Worm (Caenorhabditis elegans): ENCODE measurements around the gene psf-1.

psf-1 gene

DNA sequence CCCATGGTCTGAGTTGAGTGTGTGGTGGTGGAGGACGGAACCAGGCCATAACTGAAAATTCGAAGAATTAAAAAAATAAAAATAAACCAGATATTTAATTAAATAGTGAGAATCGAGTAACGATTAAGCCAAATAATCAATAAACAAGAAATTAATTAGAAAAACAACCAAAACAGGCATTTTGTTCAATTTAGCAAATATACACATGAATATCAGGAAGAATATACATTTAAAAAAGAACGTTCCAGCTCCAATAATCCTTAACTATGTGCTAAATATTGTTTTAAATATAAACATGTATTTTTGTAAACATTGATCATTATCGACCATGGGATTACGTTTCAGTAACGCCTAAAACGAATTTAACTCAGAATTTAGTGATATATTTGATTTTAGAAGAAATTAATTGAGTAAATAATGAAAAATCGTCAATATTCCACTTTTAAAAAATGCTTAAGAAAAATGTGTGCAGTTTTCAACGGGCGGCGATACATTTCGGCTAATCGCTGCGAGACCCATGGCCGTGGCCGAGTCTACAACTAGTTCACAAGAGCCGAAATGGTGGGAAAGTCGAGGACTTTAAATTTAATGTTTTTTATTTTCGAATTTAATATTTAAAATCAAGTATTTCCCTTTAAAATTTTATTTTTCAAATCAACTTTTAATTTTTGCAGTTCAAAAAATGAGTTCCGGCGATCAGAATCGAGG, at the start of gene psf-1, which contains the start of gene R53.4:
Gene psf-1 (plus strand): TSS at position 675 of the 708 bp plus-strand sequence.
Gene R53.4 (minus strand): TSS at position 51 of the 708 bp plus-strand sequence.
- TF ChIP-seq aly-2 (tag; optimal IDR thresholded peaks at IDR 0.05) (no peak), lsy-2 (tag; optimal IDR thresholded peaks at IDR 0.05) (peak; percentile 47 to 87), F13H6.1 (tag; optimal IDR thresholded peaks at IDR 0.05) (peak; percentile 31), sma-3 (GFP tag; optimal IDR thresholded peaks at IDR 0.05) (peak; percentile 41), lin-11 (tag; optimal IDR thresholded peaks at IDR 0.05) (peak; percentile 54), nhr-129 (tag; optimal IDR thresholded peaks at IDR 0.05) (peak; percentile 39), C34F6.9 (tag; optimal IDR thresholded peaks at IDR 0.05) (peak; percentile 82), nhr-6 (tag; optimal IDR thresholded peaks at IDR 0.05) (no peak), sma-9 (GFP tag; optimal IDR thresholded peaks at IDR 0.05) (peak; percentile 68), sma-9 (tag; optimal IDR thresholded peaks at IDR 0.05) (no peak), mbf-1 (tag; optimal IDR thresholded peaks at IDR 0.05) (no peak), nhr-25 (tag; optimal IDR thresholded peaks at IDR 0.05) (no peak), unc-55 (GFP tag; optimal IDR thresholded peaks at IDR 0.05) (peak; percentile 88), blmp-1 (tag; optimal IDR thresholded peaks at IDR 0.05; ENCODE audit: insufficient read depth) (peak; percentile 13), nhr-21 (tag; optimal IDR thresholded peaks at IDR 0.05) (peak; percentile 34), mdl-1 (tag; optimal IDR thresholded peaks at IDR 0.05) (no peak), nhr-10 (tag; optimal IDR thresholded peaks at IDR 0.05) (no peak), lin-13 (GFP tag; optimal IDR thresholded peaks at IDR 0.05) (peak; percentile 22), crh-2 (tag; optimal IDR thresholded peaks at IDR 0.05) (peak; percentile 69), ztf-11 (tag; optimal IDR thresholded peaks at IDR 0.05) (no peak), gmeb-1 (tag; optimal IDR thresholded peaks at IDR 0.05) (peak; percentile 70)

- TF ChIP-seq nhr-237 (tag; optimal IDR thresholded peaks at IDR 0.05), result no peak
Observed at ce11 chrII:9920468-9920867, 48.0 kb upstream of the psf-1 start, which contains the start of gene pho-10. Gene pho-10 (minus strand): TSS chrII:9920568.

DNA sequence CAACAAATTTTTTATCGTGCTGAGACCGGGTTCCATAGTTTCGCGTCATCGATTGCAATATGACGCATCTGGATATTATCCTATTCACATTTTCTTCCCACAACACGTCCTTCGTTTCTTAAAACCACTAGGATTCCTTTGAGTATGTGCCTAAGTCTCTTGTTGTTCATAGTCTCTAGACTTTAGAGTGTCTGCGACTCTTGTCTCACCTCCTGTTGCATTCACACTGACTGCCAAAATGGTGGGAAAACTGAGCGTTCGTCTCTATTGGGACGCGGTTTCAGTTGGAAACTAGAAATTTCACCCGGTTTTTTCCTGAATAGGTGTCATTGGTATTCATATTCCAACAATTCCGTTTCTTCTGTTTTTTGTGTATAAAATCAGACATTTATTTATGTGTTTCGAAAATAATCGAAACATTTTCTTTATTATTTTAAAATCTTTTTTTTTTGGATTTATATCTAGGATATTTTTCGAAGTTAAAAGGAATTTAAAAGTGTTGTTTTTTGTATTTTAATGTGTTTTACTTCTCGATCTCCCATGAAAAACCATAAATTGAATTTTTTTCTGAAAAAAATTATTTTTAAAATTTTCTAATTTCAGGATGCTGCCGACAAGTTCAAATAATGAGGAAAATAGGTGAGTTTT, 46.7 kb upstream of the psf-1 start, which contains the start of gene C05C10.2:
Gene C05C10.2 (plus strand): TSS at position 598 of the 648 bp plus-strand sequence.
- no peak for TF ChIP-seq elt-3 (tag; optimal IDR thresholded peaks at IDR 0.05)
- TF ChIP-seq dmd-4 (tag; optimal IDR thresholded peaks at IDR 0.05), result no peak
- TF ChIP-seq C34F6.9 (tag; optimal IDR thresholded peaks at IDR 0.05), result peak; percentile 46
- TF ChIP-seq nhr-25 (tag; optimal IDR thresholded peaks at IDR 0.05), result no peak
- peak; percentile 4 for TF ChIP-seq nhr-129 (tag; optimal IDR thresholded peaks at IDR 0.05)

- TF ChIP-seq sma-9 (GFP tag; optimal IDR thresholded peaks at IDR 0.05), result no peak
- TF ChIP-seq sma-9 (tag; optimal IDR thresholded peaks at IDR 0.05), result no peak
- no peak for TF ChIP-seq dmd-4 (tag; optimal IDR thresholded peaks at IDR 0.05)
- TF ChIP-seq gmeb-1 (tag; optimal IDR thresholded peaks at IDR 0.05), result no peak
Observed at ce11 chrII:9928470-9928869, 40.0 kb upstream of the psf-1 start.

DNA sequence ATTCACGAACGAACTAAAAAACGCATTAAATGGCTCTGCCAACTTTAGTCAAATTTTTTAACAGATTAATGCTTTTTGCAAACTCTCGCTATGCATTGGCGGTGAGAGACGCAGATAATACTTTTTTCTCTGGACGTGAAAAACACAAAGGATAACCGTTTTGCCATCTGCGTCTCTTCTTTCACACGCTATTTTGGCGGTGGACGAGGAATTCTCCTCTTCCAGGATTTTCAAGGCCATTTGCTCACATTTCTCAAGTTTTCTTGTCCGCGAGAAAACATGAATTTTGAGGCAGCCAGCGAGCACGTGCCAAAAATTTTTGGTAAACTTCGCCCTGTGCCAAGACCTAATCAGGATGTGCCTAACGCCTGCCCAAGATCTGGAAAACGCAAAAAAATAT, 37.5 kb upstream of the psf-1 start:
- TF ChIP-seq aly-2 (tag; optimal IDR thresholded peaks at IDR 0.05), result no peak
- peak; percentile 48 for TF ChIP-seq sma-9 (GFP tag; optimal IDR thresholded peaks at IDR 0.05)
- TF ChIP-seq sma-9 (tag; optimal IDR thresholded peaks at IDR 0.05), result no peak
- no peak for TF ChIP-seq nhr-10 (tag; optimal IDR thresholded peaks at IDR 0.05)
- TF ChIP-seq alr-1 (tag; optimal IDR thresholded peaks at IDR 0.05), result no peak
- no peak for TF ChIP-seq blmp-1 (tag; optimal IDR thresholded peaks at IDR 0.05; ENCODE audit: insufficient read depth)
- no peak for TF ChIP-seq snpc-4 (tag; optimal IDR thresholded peaks at IDR 0.05)
- TF ChIP-seq ZK546.5 (tag; optimal IDR thresholded peaks at IDR 0.05), result no peak
- no peak for TF ChIP-seq elt-1 (tag; optimal IDR thresholded peaks at IDR 0.05)
- TF ChIP-seq lin-39 (tag; optimal IDR thresholded peaks at IDR 0.05), result no peak
- TF ChIP-seq ceh-16 (tag; optimal IDR thresholded peaks at IDR 0.05), result no peak
- TF ChIP-seq mbf-1 (tag; optimal IDR thresholded peaks at IDR 0.05), result no peak
- no peak for TF ChIP-seq lin-13 (GFP tag; optimal IDR thresholded peaks at IDR 0.05)
- peak; percentile 15 for TF ChIP-seq F13H6.1 (tag; optimal IDR thresholded peaks at IDR 0.05)
- TF ChIP-seq skn-1 (tag; optimal IDR thresholded peaks at IDR 0.05), result no peak
- TF ChIP-seq sma-3 (GFP tag; optimal IDR thresholded peaks at IDR 0.05), result no peak
- peak in 1 of 2 experiments; percentile 52 for TF ChIP-seq lsy-2 (tag; optimal IDR thresholded peaks at IDR 0.05)
- TF ChIP-seq unc-62 (GFP tag; optimal IDR thresholded peaks at IDR 0.05), result no peak
- TF ChIP-seq dmd-4 (tag; optimal IDR thresholded peaks at IDR 0.05), result no peak
- TF ChIP-seq ztf-4 (tag; optimal IDR thresholded peaks at IDR 0.05), result no peak
- TF ChIP-seq ama-1 (optimal IDR thresholded peaks at IDR 0.05), result no peak
- TF ChIP-seq mab-5 (tag; optimal IDR thresholded peaks at IDR 0.05), result no peak
- TF ChIP-seq Y55F3AM.14 (GFP tag; optimal IDR thresholded peaks at IDR 0.05), result no peak
- peak; percentile 43 for TF ChIP-seq nhr-129 (tag; optimal IDR thresholded peaks at IDR 0.05)
- no peak for TF ChIP-seq mdl-1 (tag; optimal IDR thresholded peaks at IDR 0.05)
- TF ChIP-seq sem-4 (tag; optimal IDR thresholded peaks at IDR 0.05), result no peak
- TF ChIP-seq fos-1 (tag; optimal IDR thresholded peaks at IDR 0.05), result no peak
- no peak for TF ChIP-seq zag-1 (tag; optimal IDR thresholded peaks at IDR 0.05)
- no peak for TF ChIP-seq ztf-11 (tag; optimal IDR thresholded peaks at IDR 0.05)
- no peak for TF ChIP-seq egl-27 (tag; optimal IDR thresholded peaks at IDR 0.05)
- peak; percentile 48 for TF ChIP-seq unc-55 (GFP tag; optimal IDR thresholded peaks at IDR 0.05)
- no peak for TF ChIP-seq nhr-6 (tag; optimal IDR thresholded peaks at IDR 0.05)
- TF ChIP-seq elt-3 (tag; optimal IDR thresholded peaks at IDR 0.05), result no peak
- TF ChIP-seq nhr-25 (tag; optimal IDR thresholded peaks at IDR 0.05), result no peak
